Fruit fly (Drosophila melanogaster) whole organism, wandering third instar larva: ENCODE results near the gene Atg4b.

ENCODE experiments used
- CrebA ChIP-seq: fragments of 200-800 bp; sonication (Bioruptor generic); optimal IDR thresholded peaks from 2 replicates; lab custom pipeline; 2016; ENCODE audit warnings: missing biosample characterization, mild to moderate bottlenecking, missing genetic modification characterization, borderline replicate concordance
- Hr78 ChIP-seq: fragments of >200 bp; optimal IDR thresholded peaks from 2 replicates; lab custom pipeline; 2017; ENCODE audit warnings: missing biosample characterization, missing genetic modification characterization
- N ChIP-seq: fragments of >200 bp; optimal IDR thresholded peaks from 2 replicates; lab custom pipeline; 2018; ENCODE audit warnings: missing biosample characterization, missing external identifiers, missing genetic modification characterization
- Rel ChIP-seq, 2 experiments: fragments of 200-800 bp; sonication (Bioruptor generic) in 1 of 2; optimal IDR thresholded peaks; 2 replicates in 1 of 2; 3 replicates in 1 of 2; lab custom pipeline; 2016 to 2019; ENCODE audit warnings: mild to moderate bottlenecking in 2 of 2, missing biosample characterization in 2 of 2, missing genetic modification characterization in 2 of 2, moderate library complexity in 1 of 2
- dsf ChIP-seq: sonication (Bioruptor generic); optimal IDR thresholded peaks from 2 replicates; lab custom pipeline; 2016; ENCODE audit warnings: missing biosample characterization, missing genetic modification characterization, borderline replicate concordance
- foxo ChIP-seq, 2 experiments: fragments of 200-800 bp; sonication (Bioruptor generic); optimal IDR thresholded peaks; 2 replicates in 1 of 2; 3 replicates in 1 of 2; lab custom pipeline; 2016 to 2017; ENCODE audit warnings: missing biosample characterization in 2 of 2, missing genetic modification characterization in 2 of 2
- fru ChIP-seq: fragments of 200-800 bp; sonication (Bioruptor generic); optimal IDR thresholded peaks from 3 replicates; lab custom pipeline; 2016; ENCODE audit warnings: missing biosample characterization, mild to moderate bottlenecking, missing genetic modification characterization
- pan ChIP-seq: fragments of >200 bp; optimal IDR thresholded peaks from 2 replicates; lab custom pipeline; 2017
- psq ChIP-seq: fragments of 200-800 bp; sonication (Bioruptor generic); optimal IDR thresholded peaks from 3 replicates; lab custom pipeline; 2017; ENCODE audit warnings: missing biosample characterization, mild to moderate bottlenecking, missing genetic modification characterization, moderate library complexity
- rgr ChIP-seq: fragments of 200-800 bp; sonication (Bioruptor generic); optimal IDR thresholded peaks from 3 replicates; lab custom pipeline; 2016; ENCODE audit warnings: missing biosample characterization, mild to moderate bottlenecking, missing genetic modification characterization
- sv ChIP-seq: fragments of 200-800 bp; sonication (Bioruptor generic); optimal IDR thresholded peaks from 3 replicates; lab custom pipeline; 2016; ENCODE audit warnings: missing biosample characterization, missing genetic modification characterization
- tai ChIP-seq: sonication (Bioruptor generic); optimal IDR thresholded peaks from 2 replicates; lab custom pipeline; 2016; ENCODE audit warnings: missing biosample characterization, missing genetic modification characterization
- usp ChIP-seq: fragments of >200 bp; optimal IDR thresholded peaks from 2 replicates; lab custom pipeline; 2017; ENCODE audit warnings: missing biosample characterization, missing genetic modification characterization
- woc ChIP-seq: sonication (Bioruptor generic); optimal IDR thresholded peaks from 2 replicates; lab custom pipeline; 2016; ENCODE audit warnings: missing biosample characterization, mild to moderate bottlenecking, missing genetic modification characterization

DNA sequence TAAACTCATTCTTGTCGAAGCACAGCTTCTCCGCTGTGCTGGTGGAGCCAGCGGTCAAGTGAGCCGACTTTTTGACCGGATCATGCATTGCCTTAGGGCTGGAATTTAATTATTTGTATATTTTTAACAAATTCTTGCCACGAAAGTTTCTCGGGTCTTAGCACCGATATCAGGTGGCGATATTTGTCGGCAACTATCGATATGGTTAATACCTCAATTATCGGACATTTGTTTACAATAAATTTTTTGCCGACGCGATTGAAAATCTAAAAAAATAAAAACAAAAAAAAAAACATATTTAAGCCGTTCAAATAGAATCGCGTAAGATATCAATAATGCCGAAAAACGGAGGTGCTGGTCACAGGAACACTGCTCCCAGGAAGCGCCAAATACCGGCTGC, 4.8 kb upstream of the Atg4b start, which contains the start of the genes Cog2 and Trax:
- no peak for TF ChIP-seq Rel (GFP tag; optimal IDR thresholded peaks at IDR 0.05; lab: Kevin White, UChicago)
- no peak for TF ChIP-seq Rel (tag; optimal IDR thresholded peaks at IDR 0.05; lab: Kevin White, UChicago)
- no peak for TF ChIP-seq dsf (GFP tag; lab: Kevin White, UChicago)
- no peak for TF ChIP-seq tai
- no peak for TF ChIP-seq foxo (GFP tag; optimal IDR thresholded peaks at IDR 0.05; lab: Kevin White, UChicago)
- no peak for TF ChIP-seq woc (GFP tag; lab: Kevin White, UChicago)
- no peak for TF ChIP-seq fru (GFP tag; lab: Kevin White, UChicago)
- TF ChIP-seq usp (GFP tag; lab: Kevin White, UChicago), result no peak
- TF ChIP-seq psq (GFP tag; lab: Kevin White, UChicago), result no peak
- TF ChIP-seq sv (GFP tag; lab: Kevin White, UChicago), result no peak
- no peak for TF ChIP-seq CrebA (GFP tag; lab: Kevin White, UChicago)
- TF ChIP-seq Hr78 (GFP tag; lab: Kevin White, UChicago), result no peak
- TF ChIP-seq rgr (GFP tag; lab: Kevin White, UChicago), result no peak
- no peak for TF ChIP-seq pan (lab: Kevin White, UChicago)
- no peak for TF ChIP-seq N (GFP tag; lab: Kevin White, UChicago)
